Fruit fly (Drosophila melanogaster): ENCODE results near the gene Cyp12a5.

dm6 chr3R:19163972-19164819 lies 31.7 kb downstream of the Cyp12a5 start, which contains the start of gene sqz:
- TF ChIP-seq N (GFP tag; optimal IDR thresholded peaks at IDR 0.05) (peak; percentile 28), OdsH (GFP tag; optimal IDR thresholded peaks at IDR 0.05) (peak; percentile 56), Hr78 (GFP tag; optimal IDR thresholded peaks at IDR 0.05) (no peak)

All from whole organism, wandering third instar larva.